Worm (Caenorhabditis elegans) whole organism, mixed stage, embryonic: ENCODE results near the gene aexr-2.
A peak's percentile ranks its signal among the peaks of the same experiment; 100 is the strongest.

Experiments used
- M03D4.4 ChIP-seq: sonication (generic microtip); optimal IDR thresholded peaks from 2 replicates; lab custom pipeline; 2017; ENCODE audit warnings: mild to moderate bottlenecking, missing genetic modification characterization, missing compliant biosample characterization
- blmp-1 ChIP-seq: fragments of 150-350 bp; optimal IDR thresholded peaks from 2 replicates; lab custom pipeline; 2014; ENCODE audit warnings: missing biosample characterization, missing genetic modification characterization
- ceh-43 ChIP-seq: fragments of 200-800 bp; sonication (Bioruptor generic); optimal IDR thresholded peaks from 2 replicates; lab custom pipeline; 2018; ENCODE audit warnings: mild to moderate bottlenecking, missing genetic modification characterization, moderate library complexity, missing compliant biosample characterization
- ces-1 ChIP-seq: fragments of 150-350 bp; optimal IDR thresholded peaks from 2 replicates; lab custom pipeline; 2014; ENCODE audit warnings: missing biosample characterization, missing genetic modification reagents, missing genetic modification characterization
- cnd-1 ChIP-seq: fragments of 200-800 bp; sonication (Bioruptor generic); optimal IDR thresholded peaks from 2 replicates; lab custom pipeline; 2018; ENCODE audit warnings: mild to moderate bottlenecking, missing genetic modification characterization, missing compliant biosample characterization
- drap-1 ChIP-seq: fragments of 200-800 bp; sonication (Bioruptor generic); optimal IDR thresholded peaks from 3 replicates; lab custom pipeline; 2018; ENCODE audit warnings: mild to moderate bottlenecking, missing genetic modification characterization, missing compliant biosample characterization
- elt-1 ChIP-seq: sonication (generic microtip); optimal IDR thresholded peaks from 2 replicates; lab custom pipeline; 2017; ENCODE audit warnings: missing genetic modification characterization, mild to moderate bottlenecking, missing compliant biosample characterization, antibody characterized with exemption, moderate library complexity, borderline replicate concordance; ENCODE audit not compliant: insufficient read depth
- elt-3 ChIP-seq: fragments of 150-350 bp; optimal IDR thresholded peaks from 2 replicates; lab custom pipeline; 2014; ENCODE audit warnings: missing biosample characterization, missing genetic modification characterization
- flh-1 ChIP-seq: fragments of 200-800 bp; sonication (Bioruptor generic); optimal IDR thresholded peaks from 2 replicates; lab custom pipeline; 2018; ENCODE audit warnings: mild to moderate bottlenecking, missing genetic modification characterization, moderate library complexity, missing compliant biosample characterization
- ham-2 ChIP-seq: fragments of 200-800 bp; sonication (Bioruptor generic); optimal IDR thresholded peaks from 2 replicates; lab custom pipeline; 2018; ENCODE audit warnings: mild to moderate bottlenecking, missing genetic modification characterization, missing compliant biosample characterization
- hlh-1 ChIP-seq: fragments of 150-350 bp; optimal IDR thresholded peaks from 2 replicates; lab custom pipeline; 2014; ENCODE audit warnings: missing biosample characterization, missing genetic modification reagents, missing genetic modification characterization
- lin-13 ChIP-seq: fragments of 150-350 bp; optimal IDR thresholded peaks from 2 replicates; lab custom pipeline; 2014; ENCODE audit warnings: missing biosample characterization, missing genetic modification characterization
- lin-32 ChIP-seq: fragments of 200-800 bp; sonication (Bioruptor generic); optimal IDR thresholded peaks from 2 replicates; lab custom pipeline; 2018; ENCODE audit warnings: mild to moderate bottlenecking, missing genetic modification characterization, missing compliant biosample characterization
- lsy-2 ChIP-seq: fragments of 150-350 bp; optimal IDR thresholded peaks from 2 replicates; lab custom pipeline; 2014; ENCODE audit warnings: missing biosample characterization, missing genetic modification characterization
- mab-5 ChIP-seq: fragments of 150-350 bp; optimal IDR thresholded peaks from 2 replicates; lab custom pipeline; 2014; ENCODE audit warnings: missing biosample characterization, missing genetic modification characterization
- mep-1 ChIP-seq: fragments of 150-350 bp; optimal IDR thresholded peaks from 2 replicates; lab custom pipeline; 2017; ENCODE audit warnings: missing biosample characterization, missing genetic modification reagents, missing genetic modification characterization, inconsistent platforms
- mls-2 ChIP-seq: sonication (generic microtip); optimal IDR thresholded peaks from 2 replicates; lab custom pipeline; 2016; ENCODE audit warnings: mild to moderate bottlenecking, missing genetic modification characterization, moderate library complexity, missing compliant biosample characterization
- nhr-12 ChIP-seq: fragments of 150-350 bp; optimal IDR thresholded peaks from 2 replicates; lab custom pipeline; 2014; ENCODE audit warnings: missing biosample characterization, missing genetic modification characterization
- nhr-2 ChIP-seq: fragments of 150-350 bp; optimal IDR thresholded peaks from 2 replicates; lab custom pipeline; 2014; ENCODE audit warnings: missing biosample characterization, missing genetic modification characterization
- nhr-237 ChIP-seq: fragments of 150-350 bp; optimal IDR thresholded peaks from 2 replicates; lab custom pipeline; 2014; ENCODE audit warnings: missing biosample characterization, missing genetic modification characterization
- nhr-28 ChIP-seq: fragments of 150-350 bp; optimal IDR thresholded peaks from 2 replicates; lab custom pipeline; 2014; ENCODE audit warnings: missing biosample characterization, missing genetic modification characterization
- nhr-76 ChIP-seq: sonication (generic microtip); optimal IDR thresholded peaks from 2 replicates; lab custom pipeline; 2017; ENCODE audit warnings: missing biosample characterization, missing genetic modification characterization
- sem-2 ChIP-seq: fragments of 200-800 bp; sonication (Bioruptor generic); optimal IDR thresholded peaks from 2 replicates; lab custom pipeline; 2018; ENCODE audit warnings: mild to moderate bottlenecking, missing genetic modification characterization, missing compliant biosample characterization
- snpc-4 ChIP-seq: fragments of 150-350 bp; optimal IDR thresholded peaks from 2 replicates; lab custom pipeline; 2014; ENCODE audit warnings: missing biosample characterization, missing genetic modification characterization
- sptf-1 ChIP-seq: sonication (generic microtip); optimal IDR thresholded peaks from 2 replicates; lab custom pipeline; 2017; ENCODE audit warnings: mild to moderate bottlenecking, missing genetic modification characterization, moderate library complexity, missing compliant biosample characterization
- tbx-8 ChIP-seq: fragments of 200-800 bp; sonication (Bioruptor generic); optimal IDR thresholded peaks from 2 replicates; lab custom pipeline; 2018; ENCODE audit warnings: mild to moderate bottlenecking, missing genetic modification characterization, moderate library complexity, missing compliant biosample characterization
- unc-120 ChIP-seq: sonication (generic microtip); optimal IDR thresholded peaks from 2 replicates; lab custom pipeline; 2017; ENCODE audit warnings: missing genetic modification characterization, missing compliant biosample characterization; ENCODE audit not compliant: poor library complexity, severe bottlenecking
- unc-39 ChIP-seq: fragments of 150-350 bp; optimal IDR thresholded peaks from 2 replicates; lab custom pipeline; 2014; ENCODE audit warnings: missing biosample characterization, missing genetic modification characterization
- unc-62 ChIP-seq: fragments of 150-350 bp; optimal IDR thresholded peaks from 2 replicates; lab custom pipeline; 2014; ENCODE audit warnings: missing biosample characterization, missing genetic modification reagents, missing genetic modification characterization
- zip-8 ChIP-seq: fragments of 150-350 bp; optimal IDR thresholded peaks from 2 replicates; lab custom pipeline; 2014; ENCODE audit warnings: missing biosample characterization, missing genetic modification characterization
- ztf-11 ChIP-seq: fragments of 150-350 bp; optimal IDR thresholded peaks from 2 replicates; lab custom pipeline; 2014; ENCODE audit warnings: missing biosample characterization, missing genetic modification characterization

aexr-2 gene

ce11 chrX:6667468-6667867 lies 36.1 kb upstream of the aexr-2 start:
- TF ChIP-seq nhr-237 (tag; lab: Kevin White, UChicago): no peak
- TF ChIP-seq cnd-1 (tag; lab: Kevin White, UChicago): no peak
- no peak for TF ChIP-seq ceh-43 (GFP tag; lab: Kevin White, UChicago)
- TF ChIP-seq unc-62 (GFP tag; lab: Kevin White, UChicago): no peak
- no peak for TF ChIP-seq tbx-8 (GFP tag; lab: Kevin White, UChicago)
- TF ChIP-seq ztf-11 (tag; lab: Kevin White, UChicago): no peak
- TF ChIP-seq nhr-28 (tag; lab: Kevin White, UChicago): no peak
- TF ChIP-seq nhr-2 (tag; lab: Kevin White, UChicago): no peak
- no peak for TF ChIP-seq nhr-76 (tag; lab: Kevin White, UChicago)
- no peak for TF ChIP-seq elt-3 (tag; lab: Kevin White, UChicago)
- TF ChIP-seq hlh-1 (tag; lab: Kevin White, UChicago): no peak
- no peak for TF ChIP-seq drap-1
- TF ChIP-seq flh-1 (GFP tag; lab: Kevin White, UChicago): no peak
- no peak for TF ChIP-seq ham-2 (GFP tag; lab: Kevin White, UChicago)
- no peak for TF ChIP-seq lin-32 (GFP tag; lab: Kevin White, UChicago)
- TF ChIP-seq snpc-4 (tag; lab: Kevin White, UChicago): no peak

ce11 chrX:6665129-6665858 lies 34.0 kb upstream of the aexr-2 start:
- no peak for TF ChIP-seq cnd-1 (tag; lab: Kevin White, UChicago)
- no peak for TF ChIP-seq lin-13
- TF ChIP-seq flh-1 (GFP tag; lab: Kevin White, UChicago): no peak
- TF ChIP-seq mep-1 (tag; lab: Kevin White, UChicago): no peak
- TF ChIP-seq nhr-76 (tag; lab: Kevin White, UChicago): no peak
- peak; percentile 51 for TF ChIP-seq elt-1 (tag; lab: Kevin White, UChicago)

ce11 chrX:6663780-6664437 lies 32.6 kb upstream of the aexr-2 start:
- TF ChIP-seq blmp-1 (tag; lab: Kevin White, UChicago): no peak
- no peak for TF ChIP-seq zip-8 (tag; lab: Kevin White, UChicago)
- TF ChIP-seq lsy-2 (tag; lab: Kevin White, UChicago): no peak
- no peak for TF ChIP-seq elt-3 (tag; lab: Kevin White, UChicago)
- no peak for TF ChIP-seq unc-62 (GFP tag; lab: Kevin White, UChicago)
- TF ChIP-seq nhr-2 (tag; lab: Kevin White, UChicago): no peak
- TF ChIP-seq ces-1: no peak
- no peak for TF ChIP-seq snpc-4 (tag; lab: Kevin White, UChicago)
- TF ChIP-seq unc-120: no peak
- no peak for TF ChIP-seq sem-2 (GFP tag; lab: Kevin White, UChicago)
- no peak for TF ChIP-seq lin-32 (GFP tag; lab: Kevin White, UChicago)
- TF ChIP-seq sptf-1 (tag; lab: Kevin White, UChicago): no peak
- TF ChIP-seq mep-1 (tag; lab: Kevin White, UChicago): no peak
- TF ChIP-seq flh-1 (GFP tag; lab: Kevin White, UChicago): no peak
- TF ChIP-seq tbx-8 (GFP tag; lab: Kevin White, UChicago): no peak
- TF ChIP-seq mab-5 (tag; lab: Kevin White, UChicago): no peak
- no peak for TF ChIP-seq nhr-28 (tag; lab: Kevin White, UChicago)
- no peak for TF ChIP-seq nhr-12
- TF ChIP-seq ztf-11 (tag; lab: Kevin White, UChicago): no peak

ce11 chrX:6662267-6662666 lies 30.9 kb upstream of the aexr-2 start:
- no peak for TF ChIP-seq sptf-1 (tag; lab: Kevin White, UChicago)
- TF ChIP-seq zip-8 (tag; lab: Kevin White, UChicago): no peak
- TF ChIP-seq ztf-11 (tag; lab: Kevin White, UChicago): no peak
- no peak for TF ChIP-seq nhr-2 (tag; lab: Kevin White, UChicago)
- no peak for TF ChIP-seq elt-1 (tag; lab: Kevin White, UChicago)
- no peak for TF ChIP-seq cnd-1 (tag; lab: Kevin White, UChicago)
- no peak for TF ChIP-seq unc-39 (tag; lab: Kevin White, UChicago)
- TF ChIP-seq tbx-8 (GFP tag; lab: Kevin White, UChicago): no peak
- TF ChIP-seq M03D4.4 (tag; lab: Kevin White, UChicago): no peak
- TF ChIP-seq flh-1 (GFP tag; lab: Kevin White, UChicago): no peak
- TF ChIP-seq mls-2 (tag; lab: Kevin White, UChicago): no peak
